Worm (Caenorhabditis elegans) whole organism, young adult: ENCODE results near the gene srg-11.

Experiments
- B0019.2 ChIP-seq: fragments of 200-800 bp; sonication (Bioruptor generic); conservative IDR thresholded peaks from 2 replicates; pipeline ENCODE4 v1.3.6; 2022; ENCODE audit warnings: missing genetic modification reagents, missing genetic modification characterization, missing compliant biosample characterization
- B0336.3 ChIP-seq: fragments of 200-800 bp; sonication (Bioruptor generic); IDR thresholded peaks from 2 replicates; pipeline ENCODE4 v1.3.6; 2022; ENCODE audit warnings: missing genetic modification characterization, missing compliant biosample characterization
- C06A6.2 ChIP-seq: fragments of 200-800 bp; sonication (Bioruptor generic); conservative IDR thresholded peaks from 2 replicates; pipeline ENCODE4 v1.3.6; 2022; ENCODE audit warnings: missing genetic modification characterization, missing compliant biosample characterization
- F22D6.2 ChIP-seq: sonication (generic microtip); optimal IDR thresholded peaks from 2 replicates; lab custom pipeline; 2016; ENCODE audit warnings: mild to moderate bottlenecking, missing genetic modification characterization, missing compliant biosample characterization
- F37B4.10 ChIP-seq: fragments of 200-800 bp; sonication (Bioruptor generic); IDR thresholded peaks from 2 replicates; pipeline ENCODE4 v1.3.6; 2022; ENCODE audit warnings: missing genetic modification characterization, missing compliant biosample characterization
- F49E8.2 ChIP-seq: sonication (generic microtip); optimal IDR thresholded peaks from 3 replicates; lab custom pipeline; 2017; ENCODE audit warnings: missing genetic modification characterization, mild to moderate bottlenecking, missing compliant biosample characterization, antibody characterized with exemption, moderate library complexity; ENCODE audit not compliant: insufficient read depth
- F57C9.4 ChIP-seq: sonication (generic microtip); optimal IDR thresholded peaks from 2 replicates; lab custom pipeline; 2017; ENCODE audit warnings: mild to moderate bottlenecking, missing genetic modification characterization, missing compliant biosample characterization
- K11D2.4 ChIP-seq: fragments of 200-800 bp; sonication (Bioruptor generic); IDR thresholded peaks from 2 replicates; pipeline ENCODE4 v1.3.6; 2022; ENCODE audit warnings: missing genetic modification reagents, missing genetic modification characterization, missing compliant biosample characterization
- Y67H2A.10 ChIP-seq: fragments of 200-800 bp; sonication (Bioruptor generic); conservative IDR thresholded peaks from 2 replicates; pipeline ENCODE4 v1.3.6; 2022; ENCODE audit warnings: missing genetic modification reagents, missing genetic modification characterization, missing compliant biosample characterization
- Y79H2A.3 ChIP-seq: fragments of 200-800 bp; sonication (Bioruptor generic); conservative IDR thresholded peaks from 2 replicates; pipeline ENCODE4 v1.3.6; 2022; ENCODE audit warnings: missing genetic modification reagents, missing genetic modification characterization, missing compliant biosample characterization
- Y95B8A.8 ChIP-seq: fragments of 200-800 bp; sonication (Bioruptor generic); IDR thresholded peaks from 2 replicates; pipeline ENCODE4 v1.3.6; 2022; ENCODE audit warnings: missing genetic modification reagents, missing genetic modification characterization, missing compliant biosample characterization
- aptf-2 ChIP-seq: fragments of 200-800 bp; sonication (Bioruptor generic); conservative IDR thresholded peaks from 2 replicates; pipeline ENCODE4 v1.3.6; 2022; ENCODE audit warnings: missing genetic modification reagents, missing genetic modification characterization, missing compliant biosample characterization
- aptf-3 ChIP-seq: fragments of 200-800 bp; sonication (Bioruptor generic); IDR thresholded peaks from 2 replicates; pipeline ENCODE4 v1.3.6; 2022; ENCODE audit warnings: missing genetic modification characterization, missing compliant biosample characterization
- attf-5 ChIP-seq: fragments of 200-800 bp; sonication (Bioruptor generic); optimal IDR thresholded peaks from 2 replicates; lab custom pipeline; 2018; ENCODE audit warnings: mild to moderate bottlenecking, missing genetic modification characterization, missing compliant biosample characterization
- bed-1 ChIP-seq: fragments of 200-800 bp; sonication (Bioruptor generic); IDR thresholded peaks from 2 replicates; pipeline ENCODE4 v1.3.6; 2022; ENCODE audit warnings: missing genetic modification reagents, missing genetic modification characterization, missing compliant biosample characterization
- bed-2 ChIP-seq: fragments of 200-800 bp; sonication (Bioruptor generic); IDR thresholded peaks from 2 replicates; pipeline ENCODE4 v1.3.6; 2022; ENCODE audit warnings: missing genetic modification reagents, missing genetic modification characterization, missing compliant biosample characterization
- ccch-3 ChIP-seq: fragments of 200-800 bp; sonication (Bioruptor generic); optimal IDR thresholded peaks from 2 replicates; lab custom pipeline; 2018; ENCODE audit warnings: mild to moderate bottlenecking, missing genetic modification characterization, missing compliant biosample characterization
- cebp-1 ChIP-seq, 2 experiments: fragments of 200-800 bp in 1 of 2; sonication (Bioruptor generic) in 1 of 2; sonication (generic microtip) in 1 of 2; IDR thresholded peaks in 1 of 2; optimal IDR thresholded peaks in 1 of 2; 2 replicates each; pipeline versions ENCODE4 v1.3.6 to Lab custom; 2017 to 2022; ENCODE audit warnings: missing compliant biosample characterization in 2 of 2, missing genetic modification characterization in 2 of 2, mild to moderate bottlenecking in 1 of 2, missing genetic modification reagents in 1 of 2, moderate library complexity in 1 of 2
- ceh-100 ChIP-seq: fragments of 200-800 bp; sonication (Bioruptor generic); IDR thresholded peaks from 2 replicates; pipeline ENCODE4 v1.3.6; 2022; ENCODE audit warnings: missing genetic modification reagents, missing genetic modification characterization, missing compliant biosample characterization
- ceh-27 ChIP-seq: fragments of 200-800 bp; sonication (Bioruptor generic); optimal IDR thresholded peaks from 2 replicates; lab custom pipeline; 2018; ENCODE audit warnings: mild to moderate bottlenecking, missing genetic modification characterization, moderate library complexity, missing compliant biosample characterization
- ceh-79 ChIP-seq: sonication (generic microtip); optimal IDR thresholded peaks from 2 replicates; lab custom pipeline; 2017; ENCODE audit warnings: mild to moderate bottlenecking, missing genetic modification characterization, missing compliant biosample characterization
- ceh-91 ChIP-seq: fragments of 200-800 bp; sonication (Bioruptor generic); IDR thresholded peaks from 2 replicates; pipeline ENCODE4 v1.3.6; 2022; ENCODE audit warnings: missing genetic modification reagents, missing genetic modification characterization, missing compliant biosample characterization
- die-1 ChIP-seq: sonication (generic microtip); optimal IDR thresholded peaks from 2 replicates; lab custom pipeline; 2016; ENCODE audit warnings: missing genotype, mild to moderate bottlenecking, missing genetic modification characterization, missing compliant biosample characterization
- dpff-1 ChIP-seq: sonication (generic microtip); optimal IDR thresholded peaks from 2 replicates; lab custom pipeline; 2017; ENCODE audit warnings: mild to moderate bottlenecking, missing genetic modification characterization, missing compliant biosample characterization
- egl-18 ChIP-seq: fragments of 200-800 bp; sonication (Bioruptor generic); IDR thresholded peaks from 2 replicates; pipeline ENCODE4 v1.3.6; 2022; ENCODE audit warnings: missing genetic modification reagents, missing genetic modification characterization, missing compliant biosample characterization
- ekl-4 ChIP-seq: fragments of 200-800 bp; sonication (Bioruptor generic); IDR thresholded peaks from 2 replicates; pipeline ENCODE4 v1.3.6; 2022; ENCODE audit warnings: missing genetic modification reagents, missing genetic modification characterization, missing compliant biosample characterization
- fkh-3 ChIP-seq: sonication (generic microtip); optimal IDR thresholded peaks from 2 replicates; lab custom pipeline; 2016; ENCODE audit warnings: mild to moderate bottlenecking, missing genetic modification characterization, missing compliant biosample characterization
- hlh-26 ChIP-seq: fragments of 200-800 bp; sonication (Bioruptor generic); conservative IDR thresholded peaks from 2 replicates; pipeline ENCODE4 v1.3.6; 2022; ENCODE audit warnings: missing genetic modification reagents, missing genetic modification characterization, missing compliant biosample characterization
- hmg-1.2 ChIP-seq: fragments of 200-800 bp; sonication (Bioruptor generic); IDR thresholded peaks from 2 replicates; pipeline ENCODE4 v1.3.6; 2022; ENCODE audit warnings: missing genetic modification reagents, missing genetic modification characterization, missing compliant biosample characterization
- hmg-20 ChIP-seq: fragments of 200-800 bp; sonication (Bioruptor generic); IDR thresholded peaks from 2 replicates; pipeline ENCODE4 v1.3.6; 2022; ENCODE audit warnings: missing genetic modification reagents, missing genetic modification characterization, missing compliant biosample characterization
- hrde-1 ChIP-seq: sonication (generic microtip); optimal IDR thresholded peaks from 2 replicates; lab custom pipeline; 2016; ENCODE audit warnings: missing genetic modification characterization, mild to moderate bottlenecking, missing compliant biosample characterization, moderate library complexity, missing genotype, missing genetic modification reagents, borderline replicate concordance
- hsf-1 ChIP-seq: fragments of 200-800 bp; sonication (Bioruptor generic); IDR thresholded peaks from 2 replicates; pipeline ENCODE4 v1.3.6; 2022; ENCODE audit warnings: missing genetic modification reagents, missing genetic modification characterization, missing compliant biosample characterization
- let-607 ChIP-seq, 2 experiments: fragments of 200-800 bp in 1 of 2; sonication (Bioruptor generic) in 1 of 2; sonication (generic microtip) in 1 of 2; optimal IDR thresholded peaks; 2 replicates each; lab custom pipeline; 2016 to 2018; ENCODE audit warnings: mild to moderate bottlenecking in 2 of 2, missing compliant biosample characterization in 2 of 2, missing genetic modification characterization in 2 of 2, moderate library complexity in 2 of 2, missing genotype in 1 of 2
- lin-40 ChIP-seq: sonication (generic microtip); optimal IDR thresholded peaks from 2 replicates; lab custom pipeline; 2016; ENCODE audit warnings: missing genetic modification characterization, mild to moderate bottlenecking, missing compliant biosample characterization, missing genotype, missing genetic modification reagents
- lsl-1 ChIP-seq: fragments of 200-800 bp; sonication (Bioruptor generic); optimal IDR thresholded peaks from 2 replicates; lab custom pipeline; 2018; ENCODE audit warnings: mild to moderate bottlenecking, missing genetic modification characterization, moderate library complexity, missing compliant biosample characterization
- madf-6 ChIP-seq: fragments of 200-800 bp; sonication (Bioruptor generic); IDR thresholded peaks from 2 replicates; pipeline ENCODE4 v1.3.6; 2022; ENCODE audit warnings: missing genetic modification reagents, missing genetic modification characterization, missing compliant biosample characterization
- mcd-1 ChIP-seq: fragments of 200-800 bp; sonication (Bioruptor generic); IDR thresholded peaks from 2 replicates; pipeline ENCODE4 v1.3.6; 2022; ENCODE audit warnings: missing genetic modification reagents, missing genetic modification characterization, missing compliant biosample characterization
- nhr-27 ChIP-seq: fragments of 200-800 bp; sonication (Bioruptor generic); optimal IDR thresholded peaks from 2 replicates; lab custom pipeline; 2018; ENCODE audit warnings: mild to moderate bottlenecking, missing genetic modification characterization, moderate library complexity, missing compliant biosample characterization
- rcor-1 ChIP-seq: fragments of 200-800 bp; sonication (Bioruptor generic); IDR thresholded peaks from 2 replicates; pipeline ENCODE4 v1.3.6; 2022; ENCODE audit warnings: missing genetic modification reagents, missing genetic modification characterization, missing compliant biosample characterization
- snpc-1.3 ChIP-seq: sonication (generic microtip); optimal IDR thresholded peaks from 2 replicates; lab custom pipeline; 2017; ENCODE audit warnings: missing genetic modification characterization, mild to moderate bottlenecking, missing compliant biosample characterization, antibody characterized with exemption, moderate library complexity, missing genotype, missing genetic modification reagents; ENCODE audit not compliant: insufficient read depth
- somi-1 ChIP-seq: fragments of 200-800 bp; sonication (Bioruptor generic); optimal IDR thresholded peaks from 2 replicates; lab custom pipeline; 2018; ENCODE audit warnings: mild to moderate bottlenecking, missing genetic modification characterization, missing compliant biosample characterization
- tbx-9 ChIP-seq: sonication (generic microtip); optimal IDR thresholded peaks from 2 replicates; lab custom pipeline; 2016; ENCODE audit warnings: borderline replicate concordance, missing genetic modification characterization, inconsistent platforms, missing compliant biosample characterization
- xnd-1 ChIP-seq: sonication (generic microtip); optimal IDR thresholded peaks from 2 replicates; lab custom pipeline; 2016; ENCODE audit warnings: missing genotype, missing genetic modification reagents, missing genetic modification characterization, missing compliant biosample characterization
- ztf-25 ChIP-seq: fragments of 200-800 bp; sonication (Bioruptor generic); IDR thresholded peaks from 2 replicates; pipeline ENCODE4 v1.3.6; 2022; ENCODE audit warnings: missing genetic modification reagents, missing genetic modification characterization, missing compliant biosample characterization

The srg-11 gene

ce11 chrIII:4708909-4709308, 29.1 kb downstream of the srg-11 start, which contains the start of gene T04A8.18:
Gene T04A8.18 (plus strand): TSS chrIII:4709209.
- TF ChIP-seq ceh-27 (GFP tag; lab: Kevin White, UChicago) (no peak), B0336.3 (no peak), ccch-3 (GFP tag; lab: Kevin White, UChicago) (no peak), ekl-4 (no peak), lin-40 (tag; lab: Kevin White, UChicago) (no peak), attf-5 (no peak), Y95B8A.8 (no peak), tbx-9 (no peak), K11D2.4 (GFP tag; lab: Robert Waterston, UW) (no peak), fkh-3 (tag; lab: Kevin White, UChicago) (no peak), hlh-26 (no peak), aptf-2 (GFP tag; lab: Robert Waterston, UW) (no peak), Y79H2A.3 (GFP tag; lab: Robert Waterston, UW) (no peak), ceh-100 (GFP tag; lab: Robert Waterston, UW) (no peak)
- TF ChIP-seq, all 124 proteins: peak for 0

- no peak for TF ChIP-seq B0019.2 (GFP tag; lab: Robert Waterston, UW)
- TF ChIP-seq hsf-1 (GFP tag; lab: Robert Waterston, UW) = no peak
- no peak for TF ChIP-seq bed-1 (GFP tag; lab: Robert Waterston, UW)
- no peak for TF ChIP-seq egl-18 (GFP tag; lab: Robert Waterston, UW)
- TF ChIP-seq lsl-1 = no peak
- TF ChIP-seq madf-6 (GFP tag; lab: Robert Waterston, UW) = no peak
- no peak for TF ChIP-seq bed-2 (GFP tag; lab: Robert Waterston, UW)
- no peak for TF ChIP-seq hrde-1 (tag; lab: Kevin White, UChicago)
- TF ChIP-seq die-1 (tag; lab: Kevin White, UChicago) = no peak
- no peak for TF ChIP-seq aptf-3 (GFP tag; lab: Robert Waterston, UW)
- TF ChIP-seq ekl-4 = no peak
- no peak for TF ChIP-seq ceh-79 (tag; lab: Kevin White, UChicago)
- no peak for TF ChIP-seq nhr-27 (tag; lab: Kevin White, UChicago)
- no peak for TF ChIP-seq rcor-1 (GFP tag; lab: Robert Waterston, UW)
- no peak for TF ChIP-seq cebp-1 (GFP tag; IDR thresholded peaks at IDR 0.05; lab: Robert Waterston, UW)
- TF ChIP-seq cebp-1 (tag; optimal IDR thresholded peaks at IDR 0.05; lab: Kevin White, UChicago) = no peak
- TF ChIP-seq, all 124 proteins: peak for 0
These were observed 35.3 kb downstream of the srg-11 start, which contains the start of gene him-18 for ce11 chrIII:4715088-4715487. Gene him-18 (minus strand): TSS chrIII:4715188.

DNA sequence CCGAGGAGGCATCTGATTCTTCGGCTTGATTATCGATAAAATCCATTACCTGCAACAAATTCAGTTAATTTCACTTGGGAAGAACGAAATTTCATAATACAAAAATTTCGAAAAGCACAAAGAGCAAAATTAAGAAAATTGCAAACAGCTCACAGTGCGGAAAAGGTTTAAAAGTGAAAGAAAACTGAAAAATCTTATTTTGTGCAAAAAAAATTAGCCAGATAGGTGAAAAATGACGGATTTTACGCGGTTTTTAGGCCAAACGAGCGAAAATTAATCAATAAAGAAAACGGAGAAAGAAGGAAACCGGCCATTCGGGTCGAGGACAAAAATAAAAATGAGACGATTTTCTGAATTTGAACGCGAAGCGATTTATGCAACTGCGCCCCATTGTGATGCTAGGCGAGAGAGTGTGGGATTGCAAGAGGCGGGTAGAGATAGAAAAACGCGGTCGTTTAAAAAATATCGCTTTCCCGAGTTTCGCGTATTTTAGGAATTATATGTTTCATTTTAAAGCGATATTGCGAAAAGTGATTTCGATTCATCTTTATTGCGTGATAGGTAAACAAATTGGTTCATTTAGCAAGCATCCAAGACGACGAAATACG, 40.9 kb downstream of the srg-11 start, which contains the start of gene emb-5:
Gene emb-5 (minus strand): TSS at position 51 of the 608 bp plus-strand sequence.
- TF ChIP-seq F57C9.4 (tag; lab: Kevin White, UChicago) = no peak
- TF ChIP-seq Y67H2A.10 (GFP tag; lab: Robert Waterston, UW) = no peak
- no peak for TF ChIP-seq somi-1
- no peak for TF ChIP-seq dpff-1
- TF ChIP-seq xnd-1 (tag; lab: Kevin White, UChicago) = no peak
- TF ChIP-seq Y95B8A.8 = no peak
- TF ChIP-seq F37B4.10 (GFP tag; lab: Robert Waterston, UW) = no peak
- TF ChIP-seq F49E8.2 (tag; lab: Kevin White, UChicago) = no peak
- TF ChIP-seq snpc-1.3 (tag; lab: Kevin White, UChicago) = peak; percentile 9
- no peak for TF ChIP-seq F22D6.2 (tag; lab: Kevin White, UChicago)
- TF ChIP-seq hmg-1.2 (GFP tag; lab: Robert Waterston, UW) = peak; percentile 97
- no peak for TF ChIP-seq B0019.2 (GFP tag; lab: Robert Waterston, UW)
- no peak for TF ChIP-seq C06A6.2 (GFP tag; lab: Robert Waterston, UW)
- TF ChIP-seq hmg-20 (GFP tag; lab: Robert Waterston, UW) = no peak
- TF ChIP-seq let-607 (tag; optimal IDR thresholded peaks at IDR 0.05; lab: Kevin White, UChicago) = no peak
- TF ChIP-seq mcd-1 = peak; percentile 92
- no peak for TF ChIP-seq ztf-25 (GFP tag; lab: Robert Waterston, UW)
- peak; percentile 59 for TF ChIP-seq attf-5
- no peak for TF ChIP-seq die-1 (tag; lab: Kevin White, UChicago)
- TF ChIP-seq ekl-4 = no peak
- TF ChIP-seq ceh-91 = no peak
